Fruit fly (Drosophila melanogaster) whole organism: ENCODE results near the gene Hsc70-4.
A peak's percentile ranks its signal among the peaks of the same experiment; 100 is the strongest.

Source experiments
- CG8478 ChIP-seq: fragments of >200 bp; optimal IDR thresholded peaks from 2 replicates; lab custom pipeline; 2018; ENCODE audit warnings: inconsistent platforms
- Dll ChIP-seq: fragments of >200 bp; optimal IDR thresholded peaks from 2 replicates; lab custom pipeline; 2017
- EcR ChIP-seq, 2 experiments: fragments of >200 bp; optimal IDR thresholded peaks; 2 replicates each; lab custom pipeline; 2017; ENCODE audit warnings: missing biosample characterization in 2 of 2, missing genetic modification characterization in 2 of 2, missing genetic modification reagents in 2 of 2
- pan ChIP-seq: fragments of >200 bp; optimal IDR thresholded peaks from 2 replicates; lab custom pipeline; 2017
- psq ChIP-seq: fragments of >200 bp; optimal IDR thresholded peaks from 2 replicates; lab custom pipeline; 2017
- usp ChIP-seq: fragments of >200 bp; optimal IDR thresholded peaks from 2 replicates; lab custom pipeline; 2017; ENCODE audit warnings: missing biosample characterization, missing genetic modification characterization, mixed read lengths

Hsc70-4 gene

DNA sequence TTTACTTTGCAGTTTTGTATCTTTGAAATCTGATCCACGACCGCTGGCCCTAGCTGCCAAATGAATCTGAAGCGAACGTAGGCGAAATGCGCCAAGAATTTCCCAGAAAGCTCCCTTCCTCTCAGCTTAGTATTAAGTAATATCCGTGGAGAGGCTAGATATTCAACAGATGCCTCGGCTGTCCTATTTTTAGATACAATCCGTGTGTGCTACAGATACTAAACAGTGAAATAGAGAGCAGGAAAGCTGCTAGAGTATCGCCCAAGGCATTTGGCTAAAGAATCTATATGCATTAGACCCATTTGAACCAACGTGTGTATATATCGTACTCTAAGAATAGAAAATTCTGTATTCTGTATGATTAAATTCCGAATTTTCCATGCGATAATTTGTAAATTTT, 39.8 kb downstream of the Hsc70-4 start:
- TF ChIP-seq EcR (GFP tag; optimal IDR thresholded peaks at IDR 0.05; lab: Kevin White, UChicago) (no peak), pan (lab: Kevin White, UChicago) (no peak), CG8478 (lab: Kevin White, UChicago) (no peak), Dll (no peak), psq (lab: Kevin White, UChicago) (no peak), usp (GFP tag; lab: Kevin White, UChicago) (no peak)

dm6 chr3R:15282982-15283809, 40.7 kb downstream of the Hsc70-4 start:
- TF ChIP-seq psq (lab: Kevin White, UChicago) (no peak), Dll (no peak), EcR (GFP tag; optimal IDR thresholded peaks at IDR 0.05; lab: Kevin White, UChicago) (no peak), usp (GFP tag; lab: Kevin White, UChicago) (no peak), CG8478 (lab: Kevin White, UChicago) (no peak), pan (lab: Kevin White, UChicago) (no peak)

dm6 chr3R:15286024-15286692, 43.7 kb downstream of the Hsc70-4 start:
- TF ChIP-seq pan (lab: Kevin White, UChicago): no peak
- TF ChIP-seq EcR (GFP tag; optimal IDR thresholded peaks at IDR 0.05; lab: Kevin White, UChicago): no peak
- TF ChIP-seq CG8478 (lab: Kevin White, UChicago): no peak
- TF ChIP-seq usp (GFP tag; lab: Kevin White, UChicago): no peak
- TF ChIP-seq psq (lab: Kevin White, UChicago): no peak
- no peak for TF ChIP-seq Dll

dm6 chr3R:15286693-15287041, 44.2 kb downstream of the Hsc70-4 start:
- TF ChIP-seq pan (lab: Kevin White, UChicago) (no peak), Dll (no peak), psq (lab: Kevin White, UChicago) (no peak), usp (GFP tag; lab: Kevin White, UChicago) (no peak), CG8478 (lab: Kevin White, UChicago) (no peak), EcR (GFP tag; optimal IDR thresholded peaks at IDR 0.05; lab: Kevin White, UChicago) (no peak)

- TF ChIP-seq pan (lab: Kevin White, UChicago) (no peak), EcR (GFP tag; optimal IDR thresholded peaks at IDR 0.05; lab: Kevin White, UChicago) (no peak)
Measured at dm6 chr3R:15287763-15288162, 45.3 kb downstream of the Hsc70-4 start.

- TF ChIP-seq EcR (GFP tag; optimal IDR thresholded peaks at IDR 0.05; lab: Kevin White, UChicago) (no peak), pan (lab: Kevin White, UChicago) (no peak)
Measured at dm6 chr3R:15288802-15289201, 46.3 kb downstream of the Hsc70-4 start.

- peak; percentile 3 for TF ChIP-seq pan (lab: Kevin White, UChicago)
- no peak for TF ChIP-seq EcR (GFP tag; optimal IDR thresholded peaks at IDR 0.05; lab: Kevin White, UChicago)
Measured at dm6 chr3R:15289828-15290641, 47.5 kb downstream of the Hsc70-4 start.

dm6 chr3R:15290642-15291118, 48.2 kb downstream of the Hsc70-4 start, which contains the start of gene CG45218:
Gene CG45218, minus strand, starts transcription at chr3R:15290799.
- TF ChIP-seq CG8478 (lab: Kevin White, UChicago) (peak; percentile 2), psq (lab: Kevin White, UChicago) (no peak), usp (GFP tag; lab: Kevin White, UChicago) (no peak), pan (lab: Kevin White, UChicago) (no peak), EcR (GFP tag; optimal IDR thresholded peaks at IDR 0.05; lab: Kevin White, UChicago) (no peak), Dll (no peak)

- TF ChIP-seq EcR (GFP tag; optimal IDR thresholded peaks at IDR 0.05; lab: Kevin White, UChicago) (no peak), CG8478 (lab: Kevin White, UChicago) (peak; percentile 76), pan (lab: Kevin White, UChicago) (no peak)
Measured at dm6 chr3R:15291551-15292223, 49.2 kb downstream of the Hsc70-4 start.

dm6 chr3R:15292241-15293004, 49.9 kb downstream of the Hsc70-4 start:
- TF ChIP-seq Dll: no peak
